Fruit fly (Drosophila melanogaster) whole organism, embryonic: ENCODE data around the gene Wdr33.

ENCODE experiments used
- BtbVII ChIP-seq: fragments of 200-800 bp; sonication (Bioruptor generic); optimal IDR thresholded peaks from 3 replicates; lab custom pipeline; 2017; ENCODE audit warnings: missing biosample characterization, mild to moderate bottlenecking, missing genetic modification characterization
- CG10147 ChIP-seq: fragments of 200-800 bp; sonication (Bioruptor generic); optimal IDR thresholded peaks from 2 replicates; lab custom pipeline; 2019; ENCODE audit warnings: missing biosample characterization, mild to moderate bottlenecking, missing genetic modification characterization, moderate library complexity
- CG10321 ChIP-seq: fragments of 200-800 bp; sonication (Bioruptor generic); IDR thresholded peaks from 2 replicates; pipeline ENCODE4 v1.3.6; 2022; ENCODE audit warnings: missing biosample characterization, missing genetic modification characterization
- CG10431 ChIP-seq: fragments of 200-800 bp; sonication (Bioruptor generic); optimal IDR thresholded peaks from 3 replicates; lab custom pipeline; 2018; ENCODE audit warnings: missing biosample characterization, mild to moderate bottlenecking, missing genetic modification characterization
- CG11093 ChIP-seq: fragments of 200-800 bp; sonication (Bioruptor generic); IDR thresholded peaks from 3 replicates; pipeline ENCODE4 v1.3.6; 2022; ENCODE audit warnings: missing biosample characterization, missing genetic modification characterization
- CG11247 ChIP-seq: fragments of 200-800 bp; sonication (Bioruptor generic); IDR thresholded peaks from 2 replicates; pipeline ENCODE4 v1.3.6; 2022; ENCODE audit warnings: missing biosample characterization, missing genetic modification characterization
- CG11695 ChIP-seq: fragments of 200-800 bp; sonication (Bioruptor generic); IDR thresholded peaks from 3 replicates; pipeline ENCODE4 v1.3.6; 2022; ENCODE audit warnings: missing biosample characterization, missing genetic modification characterization
- CG12769 ChIP-seq: fragments of 200-800 bp; sonication (Bioruptor generic); optimal IDR thresholded peaks from 2 replicates; lab custom pipeline; 2019; ENCODE audit warnings: missing biosample characterization, mild to moderate bottlenecking, missing genetic modification characterization, moderate library complexity
- CG13424 ChIP-seq: fragments of 200-800 bp; sonication (Bioruptor generic); optimal IDR thresholded peaks from 2 replicates; lab custom pipeline; 2019; ENCODE audit warnings: missing biosample characterization, mild to moderate bottlenecking, missing genetic modification characterization, moderate library complexity
- CG13624 ChIP-seq: fragments of 200-800 bp; sonication (Bioruptor generic); optimal IDR thresholded peaks from 2 replicates; lab custom pipeline; 2016; ENCODE audit warnings: missing biosample characterization, missing genetic modification characterization
- CG1529 ChIP-seq: fragments of 200-800 bp; sonication (Bioruptor generic); optimal IDR thresholded peaks from 3 replicates; lab custom pipeline; 2018; ENCODE audit warnings: missing biosample characterization, missing genetic modification characterization
- CG16813 ChIP-seq: fragments of 200-800 bp; sonication (Bioruptor generic); IDR thresholded peaks from 3 replicates; pipeline ENCODE4 v1.3.6; 2022; ENCODE audit warnings: missing biosample characterization, missing genetic modification characterization; ENCODE audit not compliant: partially characterized antibody
- CG17385 ChIP-seq: fragments of 200-800 bp; sonication (Bioruptor generic); optimal IDR thresholded peaks from 3 replicates; lab custom pipeline; 2018; ENCODE audit warnings: missing biosample characterization, mild to moderate bottlenecking, missing genetic modification characterization
- CG17829 ChIP-seq: fragments of 200-800 bp; optimal IDR thresholded peaks from 2 replicates; lab custom pipeline; 2019; ENCODE audit warnings: missing biosample characterization, mild to moderate bottlenecking, missing genetic modification characterization, moderate library complexity
- CG1832 ChIP-seq: fragments of 200-800 bp; sonication (Bioruptor generic); optimal IDR thresholded peaks from 2 replicates; lab custom pipeline; 2017; ENCODE audit warnings: missing biosample characterization, mild to moderate bottlenecking, missing genetic modification characterization, inconsistent platforms
- CG31441 ChIP-seq: fragments of 200-800 bp; sonication (Bioruptor generic); IDR thresholded peaks from 2 replicates; pipeline ENCODE4 v1.3.6; 2022; ENCODE audit warnings: missing biosample characterization, missing genetic modification characterization
- CG32532 ChIP-seq: fragments of 200-800 bp; sonication (Bioruptor generic); IDR thresholded peaks from 2 replicates; pipeline ENCODE4 v1.3.6; 2022; ENCODE audit warnings: missing biosample characterization, missing genetic modification characterization
- CG34422 ChIP-seq: fragments of 200-800 bp; sonication (Bioruptor generic); IDR thresholded peaks from 3 replicates; pipeline ENCODE4 v1.3.6; 2022; ENCODE audit warnings: missing biosample characterization, missing genetic modification characterization
- CG3847 ChIP-seq: fragments of 200-800 bp; sonication (Bioruptor generic); IDR thresholded peaks from 2 replicates; pipeline ENCODE4 v1.3.6; 2022; ENCODE audit warnings: missing biosample characterization, missing genetic modification characterization
- CG7271 ChIP-seq: fragments of 200-800 bp; sonication (Bioruptor generic); optimal IDR thresholded peaks from 2 replicates; lab custom pipeline; 2018; ENCODE audit warnings: missing biosample characterization, mild to moderate bottlenecking, missing genetic modification characterization, moderate library complexity
- CG7357 ChIP-seq: fragments of 200-800 bp; sonication (Bioruptor generic); IDR thresholded peaks from 3 replicates; pipeline ENCODE4 v1.3.6; 2022; ENCODE audit warnings: missing biosample characterization, missing genetic modification characterization
- CG7372 ChIP-seq: fragments of 200-800 bp; sonication (Bioruptor generic); IDR thresholded peaks from 2 replicates; pipeline ENCODE4 v1.3.6; 2022; ENCODE audit warnings: missing biosample characterization, missing genetic modification characterization
- CG7556 ChIP-seq: fragments of 200-800 bp; sonication (Bioruptor generic); optimal IDR thresholded peaks from 2 replicates; lab custom pipeline; 2017; ENCODE audit warnings: missing biosample characterization, mild to moderate bottlenecking, missing genetic modification characterization
- CG8478 ChIP-seq: fragments of >200 bp; optimal IDR thresholded peaks from 2 replicates; lab custom pipeline; 2018
- CG9727 ChIP-seq: fragments of 200-800 bp; sonication (Bioruptor generic); optimal IDR thresholded peaks from 3 replicates; lab custom pipeline; 2017; ENCODE audit warnings: missing biosample characterization, mild to moderate bottlenecking, missing genetic modification characterization
- CG9876 ChIP-seq: fragments of 200-800 bp; sonication (Bioruptor generic); optimal IDR thresholded peaks from 2 replicates; lab custom pipeline; 2016; ENCODE audit warnings: missing biosample characterization, missing genetic modification characterization
- CoRest ChIP-seq: fragments of 200-800 bp; sonication (Bioruptor generic); optimal IDR thresholded peaks from 3 replicates; lab custom pipeline; 2018; ENCODE audit warnings: missing biosample characterization, mild to moderate bottlenecking, missing genetic modification characterization, moderate library complexity
- Doc2 ChIP-seq: fragments of 200-800 bp; sonication (Bioruptor generic); IDR thresholded peaks from 2 replicates; pipeline ENCODE4 v1.3.6; 2022; ENCODE audit warnings: missing biosample characterization, missing genetic modification characterization
- Fer1 ChIP-seq: fragments of 200-800 bp; sonication (Bioruptor generic); optimal IDR thresholded peaks from 2 replicates; lab custom pipeline; 2017; ENCODE audit warnings: missing biosample characterization, mild to moderate bottlenecking, missing genetic modification characterization
- MESR4 ChIP-seq: fragments of 200-800 bp; sonication (Bioruptor generic); optimal IDR thresholded peaks from 2 replicates; lab custom pipeline; 2018; ENCODE audit warnings: missing biosample characterization, mild to moderate bottlenecking, missing genetic modification characterization, moderate library complexity
- Med ChIP-seq: fragments of 200-800 bp; sonication (Bioruptor generic); peaks from one replicate; lab custom pipeline; 2016; ENCODE audit warnings: missing biosample characterization, missing genetic modification characterization, mild to moderate bottlenecking, inconsistent platforms, moderate library complexity
- Optix ChIP-seq: fragments of 200-800 bp; sonication (Bioruptor generic); IDR thresholded peaks from 3 replicates; pipeline ENCODE4 v1.3.6; 2022; ENCODE audit warnings: missing biosample characterization, missing genetic modification characterization
- Rx ChIP-seq: fragments of 200-800 bp; sonication (Bioruptor generic); IDR thresholded peaks from 2 replicates; pipeline ENCODE4 v1.3.6; 2022; ENCODE audit warnings: missing biosample characterization, missing genetic modification characterization
- Sin3A ChIP-seq: fragments of >200 bp; optimal IDR thresholded peaks from 2 replicates; lab custom pipeline; 2018
- Sry-δ ChIP-seq: fragments of 200-800 bp; sonication (Bioruptor generic); optimal IDR thresholded peaks from 2 replicates; lab custom pipeline; 2016; ENCODE audit warnings: missing biosample characterization, missing genetic modification characterization
- Trl ChIP-seq, 3 experiments: fragments of >200 bp in 2 of 3; fragments of 200-800 bp in 1 of 3; sonication (Bioruptor generic) in 1 of 3; optimal IDR thresholded peaks; 2 replicates in 1 of 3; 3 replicates in 2 of 3; lab custom pipeline; 2016 to 2017; ENCODE audit warnings: missing biosample characterization in 1 of 3, missing genetic modification characterization in 1 of 3
- amos ChIP-seq: fragments of 200-800 bp; sonication (Bioruptor generic); IDR thresholded peaks from 2 replicates; pipeline ENCODE4 v1.3.6; 2022; ENCODE audit warnings: missing biosample characterization, missing genetic modification characterization; ENCODE audit not compliant: partially characterized antibody
- cato ChIP-seq: fragments of 200-800 bp; sonication (Bioruptor generic); optimal IDR thresholded peaks from 2 replicates; lab custom pipeline; 2016; ENCODE audit warnings: missing biosample characterization, missing genetic modification characterization, borderline replicate concordance
- cg ChIP-seq: fragments of 200-800 bp; sonication (Bioruptor generic); optimal IDR thresholded peaks from 3 replicates; lab custom pipeline; 2019; ENCODE audit warnings: missing biosample characterization, mild to moderate bottlenecking, missing genetic modification characterization, moderate library complexity
- dmrt11E ChIP-seq: fragments of 200-800 bp; sonication (Bioruptor generic); optimal IDR thresholded peaks from 3 replicates; lab custom pipeline; 2018; ENCODE audit warnings: missing biosample characterization, mild to moderate bottlenecking, missing genetic modification characterization, moderate library complexity
- gce ChIP-seq: fragments of 200-800 bp; sonication (Bioruptor generic); IDR thresholded peaks from 3 replicates; pipeline ENCODE4 v1.3.6; 2022; ENCODE audit warnings: missing biosample characterization, missing genetic modification characterization
- ham ChIP-seq: fragments of 200-800 bp; sonication (Bioruptor generic); IDR thresholded peaks from 2 replicates; pipeline ENCODE4 v1.3.6; 2022; ENCODE audit warnings: missing biosample characterization, missing genetic modification characterization
- insv ChIP-seq, 2 experiments: fragments of 200-800 bp; sonication (Bioruptor generic); optimal IDR thresholded peaks; 3 replicates each; lab custom pipeline; 2016 to 2018; ENCODE audit warnings: missing biosample characterization in 2 of 2, missing genetic modification characterization in 2 of 2
- kni ChIP-seq: fragments of 200-800 bp; sonication (Bioruptor generic); optimal IDR thresholded peaks from 3 replicates; lab custom pipeline; 2017; ENCODE audit warnings: mild to moderate bottlenecking, missing biosample characterization, missing genetic modification reagents, missing genetic modification characterization
- nau ChIP-seq: fragments of 200-800 bp; sonication (Bioruptor generic); optimal IDR thresholded peaks from 3 replicates; lab custom pipeline; 2017; ENCODE audit warnings: missing biosample characterization, mild to moderate bottlenecking, missing genetic modification characterization, missing genetic modification reagents
- odd ChIP-seq: fragments of 200-800 bp; sonication (Bioruptor generic); optimal IDR thresholded peaks from 2 replicates; lab custom pipeline; 2017; ENCODE audit warnings: missing biosample characterization, mild to moderate bottlenecking, missing genetic modification characterization
- otp ChIP-seq: fragments of 200-800 bp; sonication (Bioruptor generic); IDR thresholded peaks from 3 replicates; pipeline ENCODE4, ENCODE4 v1.3.6; 2022; ENCODE audit warnings: missing biosample characterization, missing genetic modification characterization
- pb ChIP-seq: fragments of 200-800 bp; sonication (Bioruptor generic); optimal IDR thresholded peaks from 3 replicates; lab custom pipeline; 2016; ENCODE audit warnings: missing biosample characterization, missing genetic modification characterization
- pho ChIP-seq: fragments of 200-800 bp; sonication (Bioruptor generic); optimal IDR thresholded peaks from 2 replicates; lab custom pipeline; 2016; ENCODE audit warnings: missing biosample characterization, missing genetic modification characterization
- pum ChIP-seq: fragments of 200-800 bp; sonication (Bioruptor generic); optimal IDR thresholded peaks from 2 replicates; lab custom pipeline; 2016; ENCODE audit warnings: missing biosample characterization, missing genetic modification characterization

Gene Wdr33

DNA sequence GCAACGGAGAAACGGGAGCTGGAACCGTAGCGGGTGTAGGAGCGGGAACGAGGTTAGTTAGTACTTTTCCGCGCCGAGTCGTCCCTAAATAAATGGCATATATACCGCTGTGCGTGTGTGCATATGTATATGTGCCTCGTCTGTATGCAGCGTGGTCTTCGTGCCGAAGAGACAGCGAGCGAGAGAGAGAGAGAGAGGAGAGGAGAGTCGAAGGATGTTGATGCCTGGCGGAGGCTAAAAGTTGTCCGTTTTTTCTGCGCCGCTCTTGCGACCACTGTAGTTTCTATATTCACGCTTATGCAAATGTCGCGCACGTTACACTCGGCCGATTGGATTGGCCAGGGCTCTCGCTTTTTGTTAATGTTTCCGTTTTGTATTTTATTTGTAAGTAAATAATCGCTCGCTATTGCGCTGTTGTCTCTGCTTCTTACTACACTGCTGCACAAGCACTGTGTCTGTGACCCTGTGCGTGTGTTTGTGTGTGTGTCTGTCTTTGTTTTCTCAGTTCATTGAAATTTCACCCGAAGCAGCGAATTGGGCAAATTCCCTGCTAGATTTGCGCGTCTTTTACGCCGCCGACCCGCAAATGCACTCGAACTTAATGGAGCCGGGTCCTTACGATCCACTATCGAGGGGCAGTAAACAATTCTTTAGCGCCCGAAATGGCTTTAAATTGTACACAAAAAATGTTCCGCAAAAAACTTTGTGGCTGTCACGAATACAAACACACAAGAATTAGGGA is 47.9 kb upstream of the Wdr33 start, which contains the start of gene Rga:
Rga (minus strand) TSS at position 741 of the 742 bp plus-strand sequence.
- TF ChIP-seq CG16813 (GFP tag; lab: Robert Waterston, UW), result no peak
- TF ChIP-seq CG10321 (GFP tag; lab: Robert Waterston, UW), result no peak
- TF ChIP-seq Optix (GFP tag; lab: Robert Waterston, UW), result no peak
- no peak for TF ChIP-seq gce (GFP tag; lab: Robert Waterston, UW)
- peak; percentile 78 to 81 for TF ChIP-seq Trl (optimal IDR thresholded peaks at IDR 0.05; lab: Kevin White, UChicago)
- no peak for TF ChIP-seq Trl (GFP tag; optimal IDR thresholded peaks at IDR 0.05; lab: Kevin White, UChicago)
- TF ChIP-seq MESR4 (GFP tag; lab: Kevin White, UChicago), result peak; percentile 91
- no peak for TF ChIP-seq CG7357 (GFP tag; lab: Robert Waterston, UW)
- TF ChIP-seq CG17385 (GFP tag; lab: Kevin White, UChicago), result peak; percentile 95
- no peak for TF ChIP-seq BtbVII (GFP tag; lab: Kevin White, UChicago)
- peak; percentile 79 for TF ChIP-seq CG11695 (GFP tag; lab: Robert Waterston, UW)
- TF ChIP-seq CG9727 (GFP tag; lab: Kevin White, UChicago), result peak; percentile 42
- TF ChIP-seq CG17829 (tag; lab: Kevin White, UChicago), result no peak
- TF ChIP-seq CG8478, result no peak
- peak; percentile 5 for TF ChIP-seq pho (GFP tag; lab: Kevin White, UChicago)
- no peak for TF ChIP-seq Rx (GFP tag; lab: Robert Waterston, UW)
- TF ChIP-seq CG7271 (tag; lab: Kevin White, UChicago), result no peak
- peak; percentile 5 for TF ChIP-seq CG7556 (GFP tag; lab: Kevin White, UChicago)
- 0 out of 2 replicates have a peak, but pooled peaks have one; percentile 16 for TF ChIP-seq CG32532 (GFP tag; lab: Robert Waterston, UW)
- peak; percentile 6; the same call in 1 of the 3 replicates for TF ChIP-seq CG34422 (GFP tag; lab: Robert Waterston, UW)
- TF ChIP-seq CG13424 (tag; lab: Kevin White, UChicago), result no peak
- peak; percentile 10 for TF ChIP-seq CG10431 (GFP tag; lab: Kevin White, UChicago)
- TF ChIP-seq nau, result no peak
- no peak for TF ChIP-seq CG10147 (GFP tag; lab: Kevin White, UChicago)
- no peak for TF ChIP-seq Sry-δ
- no peak for TF ChIP-seq cato (GFP tag; lab: Kevin White, UChicago)
- TF ChIP-seq CG1529, result no peak
- no peak for TF ChIP-seq pum (GFP tag; lab: Kevin White, UChicago)
- no peak for TF ChIP-seq CG11093
- peak in 1 of 2 experiments; percentile 36 for TF ChIP-seq insv (GFP tag; optimal IDR thresholded peaks at IDR 0.05; lab: Kevin White, UChicago)
- TF ChIP-seq Doc2 (GFP tag; lab: Robert Waterston, UW), result no peak
- no peak for TF ChIP-seq CG9876 (GFP tag; lab: Kevin White, UChicago)
- TF ChIP-seq CG13624 (GFP tag; lab: Kevin White, UChicago), result peak; percentile 21
- TF ChIP-seq ham (GFP tag; lab: Robert Waterston, UW), result no peak
- TF ChIP-seq Med, result peak; percentile 30
- TF ChIP-seq pb (GFP tag; lab: Kevin White, UChicago), result no peak
- TF ChIP-seq amos, result no peak
- TF ChIP-seq dmrt11E (tag; lab: Kevin White, UChicago), result no peak
- no peak for TF ChIP-seq CG12769 (tag; lab: Kevin White, UChicago)
- TF ChIP-seq CG7372, result no peak
- TF ChIP-seq CG31441, result no peak
- peak; percentile 17 for TF ChIP-seq odd
- TF ChIP-seq CoRest (tag; lab: Kevin White, UChicago), result no peak
- peak; percentile 56 for TF ChIP-seq CG1832
- TF ChIP-seq CG11247 (GFP tag; lab: Robert Waterston, UW), result no peak
- TF ChIP-seq Sin3A, result no peak
- TF ChIP-seq CG3847 (GFP tag; lab: Robert Waterston, UW), result no peak
- no peak for TF ChIP-seq otp (GFP tag; lab: Robert Waterston, UW)
- TF ChIP-seq kni, result no peak
- peak; percentile 94 for TF ChIP-seq cg
- TF ChIP-seq Fer1, result peak; percentile 20
